Fruit fly (Drosophila melanogaster) whole organism, prepupa: ENCODE data around the gene CG6184.

Experiments used
- Blimp-1 ChIP-seq: fragments of 200-800 bp; sonication (Bioruptor generic); optimal IDR thresholded peaks from 3 replicates; lab custom pipeline; 2017; ENCODE audit warnings: missing biosample characterization, missing genetic modification characterization, mild to moderate bottlenecking, moderate library complexity, missing genetic modification reagents
- CG10631 ChIP-seq: fragments of 200-800 bp; sonication (Bioruptor generic); optimal IDR thresholded peaks from 2 replicates; lab custom pipeline; 2016; ENCODE audit warnings: missing biosample characterization, missing genetic modification characterization
- CG11294 ChIP-seq: fragments of 200-800 bp; sonication (Bioruptor generic); IDR thresholded peaks from 2 replicates; pipeline ENCODE4 v1.3.6; 2022; ENCODE audit warnings: missing biosample characterization, missing genetic modification characterization
- CG11762 ChIP-seq: fragments of 200-800 bp; sonication (Bioruptor generic); optimal IDR thresholded peaks from 3 replicates; lab custom pipeline; 2016; ENCODE audit warnings: missing biosample characterization, missing genetic modification characterization; ENCODE audit not compliant: insufficient read depth
- CG11902 ChIP-seq: fragments of 200-800 bp; sonication (Bioruptor generic); optimal IDR thresholded peaks from 3 replicates; lab custom pipeline; 2016; ENCODE audit warnings: missing biosample characterization, missing genetic modification characterization
- CG15336 ChIP-seq: fragments of 200-800 bp; sonication (Bioruptor generic); IDR thresholded peaks from 2 replicates; pipeline ENCODE4 v1.3.6; 2022; ENCODE audit warnings: missing biosample characterization, missing genetic modification characterization
- CG1621 ChIP-seq: fragments of 200-800 bp; sonication (Bioruptor generic); optimal IDR thresholded peaks from 3 replicates; lab custom pipeline; 2018; ENCODE audit warnings: missing biosample characterization, mild to moderate bottlenecking, missing genetic modification characterization
- CG16779 ChIP-seq: fragments of 200-800 bp; sonication (Bioruptor generic); optimal IDR thresholded peaks from 3 replicates; lab custom pipeline; 2017; ENCODE audit warnings: missing biosample characterization, mild to moderate bottlenecking, missing genetic modification characterization
- CG3032 ChIP-seq: fragments of 200-800 bp; optimal IDR thresholded peaks from 2 replicates; lab custom pipeline; 2019; ENCODE audit warnings: missing biosample characterization, mild to moderate bottlenecking, missing genetic modification characterization, moderate library complexity
- CG31627 ChIP-seq: fragments of 200-800 bp; sonication (Bioruptor generic); optimal IDR thresholded peaks from 3 replicates; lab custom pipeline; 2016; ENCODE audit warnings: missing biosample characterization, missing genetic modification characterization
- CG32006 ChIP-seq: fragments of 200-800 bp; sonication (Bioruptor generic); optimal IDR thresholded peaks from 3 replicates; lab custom pipeline; 2017; ENCODE audit warnings: missing biosample characterization, mild to moderate bottlenecking, missing genetic modification characterization
- CG34406 ChIP-seq: fragments of 200-800 bp; sonication (Bioruptor generic); optimal IDR thresholded peaks from 3 replicates; lab custom pipeline; 2016; ENCODE audit warnings: missing biosample characterization, missing genetic modification characterization
- CG3919 ChIP-seq: fragments of 200-800 bp; sonication (Bioruptor generic); optimal IDR thresholded peaks from 3 replicates; lab custom pipeline; 2016; ENCODE audit warnings: missing biosample characterization, missing genetic modification characterization
- CG4318 ChIP-seq: fragments of 200-800 bp; sonication (Bioruptor generic); optimal IDR thresholded peaks from 3 replicates; lab custom pipeline; 2017; ENCODE audit warnings: missing biosample characterization, mild to moderate bottlenecking, missing genetic modification characterization
- CG6276 ChIP-seq: fragments of 200-800 bp; sonication (Bioruptor generic); optimal IDR thresholded peaks from 2 replicates; lab custom pipeline; 2017; ENCODE audit warnings: missing biosample characterization, mild to moderate bottlenecking, missing genetic modification characterization
- CG6808 ChIP-seq: fragments of 200-800 bp; sonication (Bioruptor generic); optimal IDR thresholded peaks from 3 replicates; lab custom pipeline; 2017; ENCODE audit warnings: missing biosample characterization, missing genetic modification characterization, mild to moderate bottlenecking, moderate library complexity, missing genetic modification reagents
- CG6854 ChIP-seq: fragments of 200-800 bp; sonication (Bioruptor generic); optimal IDR thresholded peaks from 2 replicates; lab custom pipeline; 2017; ENCODE audit warnings: missing biosample characterization, mild to moderate bottlenecking, missing genetic modification characterization
- CG7368 ChIP-seq: fragments of 200-800 bp; sonication (Bioruptor generic); optimal IDR thresholded peaks from 3 replicates; lab custom pipeline; 2016; ENCODE audit warnings: missing biosample characterization, missing genetic modification characterization
- CG8119 ChIP-seq: fragments of 200-800 bp; sonication (Bioruptor generic); IDR thresholded peaks from 3 replicates; pipeline ENCODE4 v1.3.6; 2022; ENCODE audit warnings: missing biosample characterization, missing genetic modification characterization
- CG8319 ChIP-seq: fragments of 200-800 bp; sonication (Bioruptor generic); optimal IDR thresholded peaks from 3 replicates; lab custom pipeline; 2016; ENCODE audit warnings: missing biosample characterization, missing genetic modification characterization
- CG8632 ChIP-seq: fragments of 200-800 bp; sonication (Bioruptor generic); optimal IDR thresholded peaks from 3 replicates; lab custom pipeline; 2016; ENCODE audit warnings: missing biosample characterization, missing genetic modification characterization
- Eip78C ChIP-seq: fragments of 200-800 bp; sonication (Bioruptor generic); peaks from one replicate; lab custom pipeline; 2016; ENCODE audit warnings: missing biosample characterization, missing genetic modification characterization
- Eip93F ChIP-seq: fragments of 200-800 bp; sonication (Bioruptor generic); optimal IDR thresholded peaks from 2 replicates; lab custom pipeline; 2016; ENCODE audit warnings: missing biosample characterization, mild to moderate bottlenecking, missing genetic modification characterization
- Ets21C ChIP-seq: fragments of 200-800 bp; sonication (Bioruptor generic); optimal IDR thresholded peaks from 3 replicates; lab custom pipeline; 2016; ENCODE audit warnings: missing biosample characterization, missing genetic modification characterization
- Ets96B ChIP-seq: fragments of 200-800 bp; optimal IDR thresholded peaks from 2 replicates; lab custom pipeline; 2019; ENCODE audit warnings: missing biosample characterization, mild to moderate bottlenecking, missing genetic modification characterization, moderate library complexity
- Gug ChIP-seq: fragments of 200-800 bp; sonication (Bioruptor generic); IDR thresholded peaks from 2 replicates; pipeline ENCODE4 v1.3.6; 2022; ENCODE audit warnings: missing biosample characterization, missing genetic modification characterization
- Hr38 ChIP-seq: sonication (Bioruptor generic); optimal IDR thresholded peaks from 2 replicates; lab custom pipeline; 2016; ENCODE audit warnings: missing biosample characterization, missing genetic modification characterization
- Hr39 ChIP-seq: fragments of 200-800 bp; sonication (Bioruptor generic); optimal IDR thresholded peaks from 2 replicates; lab custom pipeline; 2016; ENCODE audit warnings: missing biosample characterization, missing genetic modification characterization
- Hr4 ChIP-seq: fragments of 200-800 bp; sonication (Bioruptor generic); optimal IDR thresholded peaks from 3 replicates; lab custom pipeline; 2016; ENCODE audit warnings: missing biosample characterization, missing genetic modification characterization
- Lpt ChIP-seq: fragments of 200-800 bp; sonication (Bioruptor generic); optimal IDR thresholded peaks from 3 replicates; lab custom pipeline; 2016; ENCODE audit warnings: missing biosample characterization, missing genetic modification characterization
- Met ChIP-seq: fragments of 200-800 bp; sonication (Bioruptor generic); optimal IDR thresholded peaks from 3 replicates; lab custom pipeline; 2016; ENCODE audit warnings: missing biosample characterization, missing genetic modification characterization
- OdsH ChIP-seq: fragments of 200-800 bp; sonication (Bioruptor generic); optimal IDR thresholded peaks from 3 replicates; lab custom pipeline; 2016; ENCODE audit warnings: missing biosample characterization, missing genetic modification characterization
- Smox ChIP-seq: fragments of 200-800 bp; sonication (Bioruptor generic); optimal IDR thresholded peaks from 3 replicates; lab custom pipeline; 2016; ENCODE audit warnings: missing biosample characterization, missing genetic modification characterization
- Sox102F ChIP-seq: fragments of 200-800 bp; sonication (Bioruptor generic); optimal IDR thresholded peaks from 2 replicates; lab custom pipeline; 2016; ENCODE audit warnings: missing biosample characterization, mild to moderate bottlenecking, missing genetic modification characterization
- Sox14 ChIP-seq: fragments of 200-800 bp; sonication (Bioruptor generic); optimal IDR thresholded peaks from 3 replicates; lab custom pipeline; 2016; ENCODE audit warnings: missing biosample characterization, missing genetic modification characterization
- achi ChIP-seq: fragments of 200-800 bp; sonication (Bioruptor generic); optimal IDR thresholded peaks from 3 replicates; lab custom pipeline; 2016; ENCODE audit warnings: missing biosample characterization, missing genetic modification characterization
- acj6 ChIP-seq: fragments of 200-800 bp; sonication (Bioruptor generic); optimal IDR thresholded peaks from 3 replicates; lab custom pipeline; 2016; ENCODE audit warnings: missing biosample characterization, missing genetic modification characterization
- cyc ChIP-seq: fragments of 200-800 bp; sonication (Bioruptor generic); optimal IDR thresholded peaks from 3 replicates; lab custom pipeline; 2016; ENCODE audit warnings: missing biosample characterization, missing genetic modification characterization
- dac ChIP-seq: fragments of 200-800 bp; sonication (Bioruptor generic); optimal IDR thresholded peaks from 2 replicates; lab custom pipeline; 2017; ENCODE audit warnings: missing biosample characterization, mild to moderate bottlenecking, missing genetic modification characterization
- dsx ChIP-seq: fragments of 200-800 bp; optimal IDR thresholded peaks from 3 replicates; lab custom pipeline; 2019; ENCODE audit warnings: missing biosample characterization, mild to moderate bottlenecking, missing genetic modification characterization, moderate library complexity; ENCODE audit not compliant: poor library complexity, severe bottlenecking
- eg ChIP-seq: fragments of 200-800 bp; sonication (Bioruptor generic); IDR thresholded peaks from 3 replicates; pipeline ENCODE4 v1.3.6; 2022; ENCODE audit warnings: missing biosample characterization, missing genetic modification characterization
- esn ChIP-seq: fragments of 200-800 bp; sonication (Bioruptor generic); optimal IDR thresholded peaks from 2 replicates; lab custom pipeline; 2016; ENCODE audit warnings: missing biosample characterization, mild to moderate bottlenecking, missing genetic modification characterization, moderate library complexity
- fd59A ChIP-seq: fragments of 200-800 bp; sonication (Bioruptor generic); optimal IDR thresholded peaks from 2 replicates; lab custom pipeline; 2017; ENCODE audit warnings: missing biosample characterization, mild to moderate bottlenecking, missing genetic modification characterization, missing genetic modification reagents
- fd85E ChIP-seq: fragments of 200-800 bp; sonication (Bioruptor generic); optimal IDR thresholded peaks from 3 replicates; lab custom pipeline; 2016; ENCODE audit warnings: missing biosample characterization, missing genetic modification characterization
- fkh ChIP-seq: fragments of 200-800 bp; sonication (Bioruptor generic); optimal IDR thresholded peaks from 3 replicates; lab custom pipeline; 2017; ENCODE audit warnings: missing biosample characterization, mild to moderate bottlenecking, missing genetic modification characterization, moderate library complexity
- lz ChIP-seq: fragments of 200-800 bp; sonication (Bioruptor generic); optimal IDR thresholded peaks from 3 replicates; lab custom pipeline; 2016; ENCODE audit warnings: missing biosample characterization, missing genetic modification characterization
- pdm3 ChIP-seq: fragments of 200-800 bp; sonication (Bioruptor generic); optimal IDR thresholded peaks from 3 replicates; lab custom pipeline; 2016; ENCODE audit warnings: missing biosample characterization, missing genetic modification characterization
- salr ChIP-seq, 2 experiments: fragments of 200-800 bp; sonication (Bioruptor generic); optimal IDR thresholded peaks; 3 replicates each; lab custom pipeline; 2016 to 2018; ENCODE audit warnings: missing biosample characterization in 2 of 2, missing genetic modification characterization in 2 of 2, mild to moderate bottlenecking in 1 of 2
- spab ChIP-seq: fragments of 200-800 bp; sonication (Bioruptor generic); optimal IDR thresholded peaks from 2 replicates; lab custom pipeline; 2017; ENCODE audit warnings: missing biosample characterization, mild to moderate bottlenecking, missing genetic modification characterization, missing genetic modification reagents
- svp ChIP-seq: fragments of 200-800 bp; sonication (Bioruptor generic); peaks from one replicate; lab custom pipeline; 2016; ENCODE audit warnings: missing biosample characterization, missing genetic modification characterization
- topi ChIP-seq: fragments of 200-800 bp; sonication (Bioruptor generic); optimal IDR thresholded peaks from 3 replicates; lab custom pipeline; 2016; ENCODE audit warnings: missing biosample characterization, missing genetic modification characterization
- vri ChIP-seq: fragments of 200-800 bp; sonication (Bioruptor generic); optimal IDR thresholded peaks from 3 replicates; lab custom pipeline; 2016; ENCODE audit warnings: missing biosample characterization, mild to moderate bottlenecking, missing genetic modification characterization

Gene CG6184

DNA sequence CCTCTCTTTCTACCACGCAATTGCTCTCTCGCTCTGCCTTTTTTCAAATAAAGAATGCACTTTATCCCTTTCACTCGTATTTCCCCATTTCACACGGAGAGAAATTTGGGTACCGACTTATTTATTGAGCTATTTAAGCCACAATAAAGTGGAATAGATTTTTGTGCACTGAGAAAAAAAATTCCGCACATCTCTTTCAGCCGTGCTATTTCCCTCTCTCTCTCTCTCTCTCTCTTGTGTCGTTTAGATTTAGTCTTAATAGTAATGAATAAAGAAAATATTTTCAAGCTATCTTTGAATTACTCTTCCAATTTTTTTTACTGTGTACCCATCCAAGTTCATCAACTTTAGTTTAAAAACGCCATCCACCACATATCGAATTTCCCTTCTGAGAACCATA is 34.1 kb downstream of the CG6184 start:
- TF ChIP-seq CG1621 = peak; percentile 24
- peak; percentile 90 for TF ChIP-seq svp (GFP tag; lab: Kevin White, UChicago)
- peak; percentile 69 for TF ChIP-seq CG8632 (GFP tag; lab: Kevin White, UChicago)
- peak; percentile 68 for TF ChIP-seq Lpt (GFP tag; lab: Kevin White, UChicago)
- TF ChIP-seq eg (GFP tag; lab: Robert Waterston, UW) = peak; percentile 80
- TF ChIP-seq CG11762 = peak; percentile 57
- TF ChIP-seq CG16779 = no peak
- no peak for TF ChIP-seq Eip93F
- peak; percentile 67 for TF ChIP-seq CG11902 (GFP tag; lab: Kevin White, UChicago)
- peak; percentile 76 for TF ChIP-seq CG34406 (GFP tag; lab: Kevin White, UChicago)
- TF ChIP-seq cyc = peak; percentile 77
- peak; percentile 42 for TF ChIP-seq Gug (GFP tag; lab: Robert Waterston, UW)
- peak; percentile 85 for TF ChIP-seq CG31627 (GFP tag; lab: Kevin White, UChicago)
- peak; percentile 79 for TF ChIP-seq CG3919
- peak; percentile 81 for TF ChIP-seq acj6 (GFP tag; lab: Kevin White, UChicago)
- TF ChIP-seq Hr38 (GFP tag; lab: Kevin White, UChicago) = no peak
- TF ChIP-seq fkh = no peak
- TF ChIP-seq fd85E (GFP tag; lab: Kevin White, UChicago) = no peak
- TF ChIP-seq CG4318 (GFP tag; lab: Kevin White, UChicago) = peak; percentile 59
- peak; percentile 77 for TF ChIP-seq lz
- peak; percentile 66 for TF ChIP-seq CG8119
- peak; percentile 22 for TF ChIP-seq dac (GFP tag; lab: Kevin White, UChicago)
- TF ChIP-seq CG3032 = peak; percentile 54
- peak; percentile 53 for TF ChIP-seq CG11294 (GFP tag; lab: Robert Waterston, UW)
- peak; percentile 79 for TF ChIP-seq OdsH (GFP tag; lab: Kevin White, UChicago)
- TF ChIP-seq CG8319 = peak; percentile 53
- TF ChIP-seq achi (GFP tag; lab: Kevin White, UChicago) = peak; percentile 70
- no peak for TF ChIP-seq dsx (GFP tag; lab: Kevin White, UChicago)
- peak; percentile 29 to 46 for TF ChIP-seq salr (GFP tag; optimal IDR thresholded peaks at IDR 0.05; lab: Kevin White, UChicago)
- no peak for TF ChIP-seq vri (GFP tag; lab: Kevin White, UChicago)
- TF ChIP-seq CG6854 (GFP tag; lab: Kevin White, UChicago) = no peak
- peak; percentile 70 for TF ChIP-seq Ets21C (GFP tag; lab: Kevin White, UChicago)
- TF ChIP-seq CG15336 (GFP tag; lab: Robert Waterston, UW) = peak; percentile 78
- TF ChIP-seq pdm3 (GFP tag; lab: Kevin White, UChicago) = peak; percentile 82
- peak; percentile 60 for TF ChIP-seq CG10631 (GFP tag; lab: Kevin White, UChicago)
- peak; percentile 25 for TF ChIP-seq CG7368 (GFP tag; lab: Kevin White, UChicago)
- TF ChIP-seq Smox = peak; percentile 76
- peak; percentile 40 for TF ChIP-seq CG6808 (GFP tag; lab: Kevin White, UChicago)
- peak; percentile 80 for TF ChIP-seq topi
- peak; percentile 28 for TF ChIP-seq Blimp-1 (GFP tag; lab: Kevin White, UChicago)
- peak; percentile 64 for TF ChIP-seq Sox102F
- peak; percentile 78 for TF ChIP-seq Sox14 (GFP tag; lab: Kevin White, UChicago)
- TF ChIP-seq Met (GFP tag; lab: Kevin White, UChicago) = peak; percentile 81
- peak; percentile 32 for TF ChIP-seq spab (GFP tag; lab: Kevin White, UChicago)
- TF ChIP-seq Ets96B (tag; lab: Kevin White, UChicago) = no peak
- peak; percentile 43 for TF ChIP-seq fd59A (GFP tag; lab: Kevin White, UChicago)
- peak; percentile 75 for TF ChIP-seq CG32006 (GFP tag; lab: Kevin White, UChicago)
- peak; percentile 80 for TF ChIP-seq Hr39 (GFP tag; lab: Kevin White, UChicago)
- peak; percentile 94 for TF ChIP-seq Eip78C (GFP tag; lab: Kevin White, UChicago)
- TF ChIP-seq Hr4 (GFP tag; lab: Kevin White, UChicago) = peak; percentile 74
- TF ChIP-seq esn = peak; percentile 82
- TF ChIP-seq CG6276 (GFP tag; lab: Kevin White, UChicago) = peak; percentile 46
